Worm (Caenorhabditis elegans): ENCODE measurements around the gene Y70C5C.1.
A peak's percentile ranks its signal among the peaks of the same experiment; 100 is the strongest.
"Not testable (repeated sequence)": the region's sequence is repeated elsewhere in the genome, so short reads cannot be mapped to it uniquely, and the experiment has no call there.

The Y70C5C.1 gene

ce11 chrV:16699752-16700259 lies at the start of gene Y70C5C.1:
Y70C5C.1 (plus strand) TSS chrV:16700209.
- no peak for TF ChIP-seq tab-1 (GFP tag; IDR thresholded peaks at IDR 0.05)
- TF ChIP-seq ztf-29 (GFP tag; IDR thresholded peaks at IDR 0.05), result no peak
- peak; percentile 73; the same call in 1 of the 2 replicates for TF ChIP-seq flt-1 (GFP tag; IDR thresholded peaks at IDR 0.05)
- TF ChIP-seq ztf-23 (GFP tag; IDR thresholded peaks at IDR 0.05), result peak; percentile 67

ce11 chrV:16654242-16654641 lies 45.8 kb upstream of the Y70C5C.1 start, which contains the start of gene W06G6.15:
W06G6.15 (plus strand) TSS chrV:16654542.
- not testable (repeated sequence) for TF ChIP-seq tab-1 (GFP tag; IDR thresholded peaks at IDR 0.05); cog-1 (tag; optimal IDR thresholded peaks at IDR 0.05); klf-2 (GFP tag; conservative IDR thresholded peaks at IDR 0.05)

DNA sequence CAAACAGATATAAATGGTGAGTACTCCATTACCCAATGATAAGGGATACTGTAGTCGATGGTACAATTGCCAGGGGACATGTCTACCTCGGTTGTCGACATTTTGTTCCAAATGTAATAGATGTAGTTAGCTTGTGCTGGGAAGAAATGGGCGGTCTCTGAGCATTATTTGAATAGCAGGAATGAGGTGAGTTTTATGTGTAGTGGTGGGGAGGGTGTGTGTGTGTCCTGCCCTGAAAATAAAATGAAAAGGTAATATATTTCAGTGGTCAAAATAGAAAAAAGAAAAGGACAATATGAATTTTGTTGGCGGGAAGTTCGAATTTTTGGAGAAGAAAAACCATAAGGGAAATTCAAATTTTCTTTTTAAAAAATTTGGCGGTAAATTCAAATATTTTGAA lies 39.2 kb upstream of the Y70C5C.1 start, which contains the start of gene Y70C5B.2:
TSS of gene Y70C5B.2 (minus strand) at position 101 of the 400 bp plus-strand sequence.
- TF ChIP-seq cog-1 (tag; optimal IDR thresholded peaks at IDR 0.05); ztf-23 (GFP tag; IDR thresholded peaks at IDR 0.05); klf-2 (GFP tag; conservative IDR thresholded peaks at IDR 0.05): not testable (repeated sequence)

- TF ChIP-seq ztf-29 (GFP tag; IDR thresholded peaks at IDR 0.05), result no peak
Measured at ce11 chrV:16666647-16667046, 33.4 kb upstream of the Y70C5C.1 start, which contains the start of gene F14F8.14. F14F8.14 (minus strand) TSS chrV:16666747.

DNA sequence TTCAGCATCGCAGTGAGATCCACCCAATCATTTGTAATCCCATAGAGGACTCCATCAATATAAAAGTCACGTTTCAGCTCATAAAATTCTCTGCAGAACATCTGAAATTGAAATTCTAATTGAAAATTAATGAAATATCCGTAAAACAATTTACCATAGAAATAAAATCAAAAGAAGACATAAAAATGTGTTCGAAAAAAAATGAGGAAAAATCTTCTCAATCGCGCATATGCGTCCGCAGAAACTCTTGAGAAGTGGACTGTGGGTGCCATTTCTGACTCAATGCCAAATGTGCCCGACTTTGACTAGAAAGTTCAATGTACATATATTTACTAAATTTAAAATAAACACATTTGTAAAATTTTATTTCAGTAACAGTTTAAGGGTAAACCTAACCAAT lies 31.5 kb upstream of the Y70C5C.1 start, which contains the start of gene F14F8.9:
TSS of gene F14F8.9 (minus strand) at position 101 of the 400 bp plus-strand sequence.
- TF ChIP-seq med-1 (GFP tag; optimal IDR thresholded peaks at IDR 0.05; ENCODE audit: insufficient read depth) (no peak), T22C8.4 (GFP tag; IDR thresholded peaks at IDR 0.05) (no peak)

DNA sequence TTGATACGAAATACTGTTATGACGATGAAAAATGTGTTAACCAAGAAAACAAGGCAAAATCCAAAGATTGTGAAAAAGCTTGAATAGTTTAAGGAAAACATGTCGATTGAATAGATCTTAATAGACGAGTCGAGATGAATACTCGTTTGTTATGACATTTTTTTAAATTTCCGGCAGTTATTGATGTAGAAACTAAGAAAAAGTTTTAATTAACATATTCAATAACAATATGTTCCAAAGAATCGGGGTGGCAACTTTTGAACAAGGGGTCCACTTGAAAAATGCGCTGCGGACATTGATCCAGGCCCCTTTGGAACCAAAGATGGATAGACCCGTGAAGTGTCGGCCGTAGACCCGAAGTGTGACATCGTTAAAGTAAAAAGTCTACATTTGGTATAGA lies 28.8 kb upstream of the Y70C5C.1 start, which contains the start of gene str-61:
TSS of gene str-61 (minus strand) at position 101 of the 400 bp plus-strand sequence.
- TF ChIP-seq ztf-29 (GFP tag; IDR thresholded peaks at IDR 0.05) (no peak), ref-1 (GFP tag; conservative IDR thresholded peaks at IDR 0.05) (no peak), cog-1 (tag; optimal IDR thresholded peaks at IDR 0.05) (no peak), med-1 (GFP tag; optimal IDR thresholded peaks at IDR 0.05; ENCODE audit: insufficient read depth) (no peak)

DNA sequence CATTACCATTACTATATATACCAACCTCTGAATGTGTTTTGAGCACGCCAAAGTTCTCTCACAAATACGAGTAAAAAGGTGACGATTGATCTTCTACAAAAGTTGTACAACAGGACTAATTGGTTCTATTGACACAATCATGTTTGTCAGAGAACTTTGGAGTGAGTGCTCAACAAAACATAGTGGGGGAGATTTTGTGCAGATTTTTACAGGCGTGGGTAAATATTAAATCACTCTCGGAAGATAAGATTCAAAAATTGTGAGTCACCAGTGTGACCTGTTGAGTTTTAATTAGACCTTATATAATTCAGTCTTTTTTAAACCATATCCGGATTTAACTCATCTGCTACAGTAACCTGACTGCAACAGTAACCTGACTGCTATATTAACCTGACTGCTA lies 27.8 kb upstream of the Y70C5C.1 start, which contains the start of gene F14F8.8:
TSS of gene F14F8.8 (minus strand) at position 101 of the 400 bp plus-strand sequence.
- TF ChIP-seq ztf-23 (GFP tag; IDR thresholded peaks at IDR 0.05), result no peak
- no peak for TF ChIP-seq T22C8.4 (GFP tag; IDR thresholded peaks at IDR 0.05)
- TF ChIP-seq ztf-29 (GFP tag; IDR thresholded peaks at IDR 0.05), result no peak
- no peak for TF ChIP-seq med-1 (GFP tag; optimal IDR thresholded peaks at IDR 0.05; ENCODE audit: insufficient read depth)
- no peak for TF ChIP-seq cog-1 (tag; optimal IDR thresholded peaks at IDR 0.05)
- no peak for TF ChIP-seq tab-1 (GFP tag; IDR thresholded peaks at IDR 0.05)
- TF ChIP-seq flt-1 (GFP tag; IDR thresholded peaks at IDR 0.05), result no peak
- TF ChIP-seq klf-2 (GFP tag; conservative IDR thresholded peaks at IDR 0.05), result no peak
- TF ChIP-seq ref-1 (GFP tag; conservative IDR thresholded peaks at IDR 0.05), result no peak

DNA sequence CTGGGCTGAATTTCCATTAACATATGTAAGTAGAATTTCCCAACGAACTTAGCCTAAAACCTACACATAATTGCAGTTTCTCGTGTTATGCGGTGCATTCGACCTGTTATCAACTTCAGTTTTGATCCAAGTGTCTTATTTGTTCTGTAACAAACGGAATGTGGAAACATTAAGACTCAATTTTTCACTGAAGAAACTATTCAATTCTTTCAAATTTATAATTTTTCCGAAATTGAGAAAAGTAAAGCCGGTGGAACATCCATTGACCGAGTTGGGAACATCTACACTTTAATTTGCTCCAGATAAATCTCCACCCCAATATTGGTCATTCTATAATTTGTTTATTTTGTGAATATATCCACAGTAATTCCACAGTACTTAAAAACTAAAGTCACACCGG lies 25.6 kb upstream of the Y70C5C.1 start:
- TF ChIP-seq flt-1 (GFP tag; IDR thresholded peaks at IDR 0.05) (no peak), klf-2 (GFP tag; conservative IDR thresholded peaks at IDR 0.05) (no peak), cog-1 (tag; optimal IDR thresholded peaks at IDR 0.05) (no peak), ztf-23 (GFP tag; IDR thresholded peaks at IDR 0.05) (no peak), tab-1 (GFP tag; IDR thresholded peaks at IDR 0.05) (no peak), ztf-29 (GFP tag; IDR thresholded peaks at IDR 0.05) (no peak), med-1 (GFP tag; optimal IDR thresholded peaks at IDR 0.05; ENCODE audit: insufficient read depth) (no peak), T22C8.4 (GFP tag; IDR thresholded peaks at IDR 0.05) (no peak), ref-1 (GFP tag; conservative IDR thresholded peaks at IDR 0.05) (no peak)

ce11 chrV:16675553-16675952 lies 24.5 kb upstream of the Y70C5C.1 start, which contains the start of gene srz-1:
srz-1 (plus strand) TSS chrV:16675853.
- no peak for TF ChIP-seq tab-1 (GFP tag; IDR thresholded peaks at IDR 0.05)
- no peak for TF ChIP-seq T22C8.4 (GFP tag; IDR thresholded peaks at IDR 0.05)
- TF ChIP-seq cog-1 (tag; optimal IDR thresholded peaks at IDR 0.05), result no peak
- TF ChIP-seq med-1 (GFP tag; optimal IDR thresholded peaks at IDR 0.05; ENCODE audit: insufficient read depth), result no peak
- no peak for TF ChIP-seq flt-1 (GFP tag; IDR thresholded peaks at IDR 0.05)
- TF ChIP-seq ref-1 (GFP tag; conservative IDR thresholded peaks at IDR 0.05), result no peak
- TF ChIP-seq ztf-29 (GFP tag; IDR thresholded peaks at IDR 0.05), result no peak
- no peak for TF ChIP-seq klf-2 (GFP tag; conservative IDR thresholded peaks at IDR 0.05)
- TF ChIP-seq ztf-23 (GFP tag; IDR thresholded peaks at IDR 0.05), result no peak

ce11 chrV:16679237-16679636 lies 20.8 kb upstream of the Y70C5C.1 start, which contains the start of gene srz-103:
srz-103 (minus strand) TSS chrV:16679337.
- TF ChIP-seq cog-1 (tag; optimal IDR thresholded peaks at IDR 0.05), result no peak
- TF ChIP-seq ztf-29 (GFP tag; IDR thresholded peaks at IDR 0.05), result no peak
- no peak for TF ChIP-seq klf-2 (GFP tag; conservative IDR thresholded peaks at IDR 0.05)
- no peak for TF ChIP-seq med-1 (GFP tag; optimal IDR thresholded peaks at IDR 0.05; ENCODE audit: insufficient read depth)
- no peak for TF ChIP-seq flt-1 (GFP tag; IDR thresholded peaks at IDR 0.05)
- no peak for TF ChIP-seq ref-1 (GFP tag; conservative IDR thresholded peaks at IDR 0.05)
- no peak for TF ChIP-seq T22C8.4 (GFP tag; IDR thresholded peaks at IDR 0.05)
- no peak for TF ChIP-seq tab-1 (GFP tag; IDR thresholded peaks at IDR 0.05)
- no peak for TF ChIP-seq ztf-23 (GFP tag; IDR thresholded peaks at IDR 0.05)

- no peak for TF ChIP-seq ref-1 (GFP tag; conservative IDR thresholded peaks at IDR 0.05)
Measured at ce11 chrV:16679981-16680380, 20.0 kb upstream of the Y70C5C.1 start, which contains the start of gene srw-44. srw-44 (plus strand) TSS chrV:16680281.

All from whole organism, midembryonic.